Fruit fly (Drosophila melanogaster): ENCODE results near the gene RecQ5.

The RecQ5 gene

DNA sequence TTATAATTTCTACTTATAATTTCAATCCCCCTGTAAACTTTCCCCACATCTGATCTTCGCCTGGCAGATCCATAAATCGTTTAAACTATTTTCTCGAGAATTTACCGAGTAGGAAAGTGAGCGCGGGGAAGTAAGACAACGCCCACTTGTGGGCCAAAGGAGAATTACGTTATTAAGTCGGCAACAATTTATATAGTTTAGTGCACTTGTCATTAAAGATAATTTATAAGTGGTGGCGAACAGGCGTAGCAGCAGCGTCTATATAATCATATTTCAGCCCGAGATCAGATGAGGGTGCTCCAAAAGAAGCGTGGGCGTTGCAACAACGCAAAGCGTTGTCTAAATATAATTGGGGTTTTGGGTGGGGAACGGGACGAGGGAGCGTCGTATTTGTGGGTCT lies 22.9 kb upstream of the RecQ5 start (continued):
- TF ChIP-seq chm (GFP tag; IDR thresholded peaks at IDR 0.05) (0 out of 2 replicates have a peak, but pooled peaks have one; percentile 21), Pdp1 (GFP tag; optimal IDR thresholded peaks at IDR 0.05) (peak in 1 of 2 experiments; percentile 2), CG4328 (GFP tag; optimal IDR thresholded peaks at IDR 0.05) (peak; percentile 53), sd (tag; optimal IDR thresholded peaks at IDR 0.05) (peak; percentile 30), ssp (GFP tag; IDR thresholded peaks at IDR 0.05) (no peak), Dip2 (GFP tag; IDR thresholded peaks at IDR 0.05) (no peak)

DNA sequence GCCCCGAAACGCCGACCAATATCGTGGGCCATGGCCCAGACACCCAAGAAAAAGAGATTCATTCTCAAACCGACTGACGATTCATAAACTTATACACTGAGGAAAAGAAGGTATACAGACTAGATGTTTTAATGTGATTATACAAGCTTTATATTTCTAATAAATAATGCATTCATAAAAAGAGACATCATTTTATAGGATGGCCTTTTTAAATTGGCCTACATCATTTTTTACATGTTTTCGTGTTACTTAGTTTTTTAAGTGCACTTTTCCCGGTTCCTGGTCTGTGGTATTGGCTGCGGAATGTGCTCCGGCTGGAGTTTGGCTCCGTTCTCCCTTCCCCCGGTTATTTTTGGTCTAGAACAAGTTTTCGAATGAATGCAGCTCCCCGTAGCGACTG lies 20.7 kb upstream of the RecQ5 start:
- TF ChIP-seq Bdp1 (GFP tag; optimal IDR thresholded peaks at IDR 0.05) (peak; percentile 35), CG14667 (GFP tag; IDR thresholded peaks at IDR 0.05) (peak; percentile 69; the same call in 1 of the 2 replicates), CG2875 (GFP tag; optimal IDR thresholded peaks at IDR 0.05) (peak; percentile 81), E2f1 (GFP tag; IDR thresholded peaks at IDR 0.05) (peak; percentile 67), slou (GFP tag; optimal IDR thresholded peaks at IDR 0.05) (no peak), CG7271 (tag; optimal IDR thresholded peaks at IDR 0.05) (peak; percentile 35), Neu2 (GFP tag; optimal IDR thresholded peaks at IDR 0.05; ENCODE audit: borderline replicate concordance) (no peak), Med (GFP tag) (peak; percentile 92), CG11093 (GFP tag; IDR thresholded peaks at IDR 0.05) (peak; percentile 66; the same call in 2 of the 3 replicates), lab (GFP tag; optimal IDR thresholded peaks at IDR 0.05) (peak; percentile 67), Dip2 (GFP tag; IDR thresholded peaks at IDR 0.05) (no peak), CrebB (tag; optimal IDR thresholded peaks at IDR 0.05) (peak; percentile 29), CG13624 (GFP tag; optimal IDR thresholded peaks at IDR 0.05) (peak; percentile 62), chif (GFP tag; optimal IDR thresholded peaks at IDR 0.05) (peak; percentile 84 to 89), wek (GFP tag; optimal IDR thresholded peaks at IDR 0.05) (no peak), CG11247 (GFP tag; IDR thresholded peaks at IDR 0.05) (peak; percentile 34; the same call in 1 of the 2 replicates), CG12219 (GFP tag; optimal IDR thresholded peaks at IDR 0.05) (peak; percentile 75), so (GFP tag; IDR thresholded peaks at IDR 0.05) (peak; percentile 52; the same call in 1 of the 3 replicates), ssp (GFP tag; IDR thresholded peaks at IDR 0.05) (peak; percentile 62), CoRest (tag; optimal IDR thresholded peaks at IDR 0.05) (peak; percentile 82), CG13123 (GFP tag; optimal IDR thresholded peaks at IDR 0.05) (peak; percentile 61), HLHmδ (GFP tag; optimal IDR thresholded peaks at IDR 0.05) (no peak), Dip3 (GFP tag; optimal IDR thresholded peaks at IDR 0.05) (peak; percentile 25), CG33557 (GFP tag; optimal IDR thresholded peaks at IDR 0.05) (peak; percentile 90), Optix (GFP tag; IDR thresholded peaks at IDR 0.05) (no peak), Vsx1 (GFP tag; optimal IDR thresholded peaks at IDR 0.05) (peak; percentile 32), CG1529 (GFP tag; optimal IDR thresholded peaks at IDR 0.05) (peak; percentile 79), Drgx (GFP tag; IDR thresholded peaks at IDR 0.05) (peak; percentile 85), bab2 (GFP tag; optimal IDR thresholded peaks at IDR 0.05) (peak; percentile 71), jumu (GFP tag; optimal IDR thresholded peaks at IDR 0.05) (peak; percentile 27), CG10209 (GFP tag; optimal IDR thresholded peaks at IDR 0.05) (peak; percentile 70), nom (GFP tag; optimal IDR thresholded peaks at IDR 0.05) (peak; percentile 94), sima (GFP tag; optimal IDR thresholded peaks at IDR 0.05) (peak; percentile 32), CG4730 (GFP tag; IDR thresholded peaks at IDR 0.05) (peak; percentile 49; the same call in 1 of the 2 replicates), YL-1 (GFP tag; optimal IDR thresholded peaks at IDR 0.05) (no peak), CG7963 (GFP tag; IDR thresholded peaks at IDR 0.05; ENCODE audit: partially characterized antibody) (no peak), CG1602 (GFP tag; optimal IDR thresholded peaks at IDR 0.05) (peak; percentile 85), CG10147 (GFP tag; optimal IDR thresholded peaks at IDR 0.05) (peak; percentile 63), ATbp (GFP tag; optimal IDR thresholded peaks at IDR 0.05) (peak; percentile 64), row (GFP tag; IDR thresholded peaks at IDR 0.05) (peak; percentile 77), croc (GFP tag; conservative IDR thresholded peaks at IDR 0.05) (peak; percentile 81), ind (GFP tag; optimal IDR thresholded peaks at IDR 0.05) (peak; percentile 63), CG16815 (GFP tag; optimal IDR thresholded peaks at IDR 0.05) (peak; percentile 74), gce (GFP tag; IDR thresholded peaks at IDR 0.05) (0 out of 3 replicates have a peak, but pooled peaks have one; percentile 54)
